Worm (Caenorhabditis elegans) whole organism, dauer: ENCODE measurements around the gene T13F2.4.

Experiments
- unc-62 ChIP-seq: sonication (generic microtip); optimal IDR thresholded peaks from 2 replicates; lab custom pipeline; 2017; ENCODE audit warnings: missing biosample characterization, missing genetic modification reagents, missing genetic modification characterization

Gene T13F2.4

DNA sequence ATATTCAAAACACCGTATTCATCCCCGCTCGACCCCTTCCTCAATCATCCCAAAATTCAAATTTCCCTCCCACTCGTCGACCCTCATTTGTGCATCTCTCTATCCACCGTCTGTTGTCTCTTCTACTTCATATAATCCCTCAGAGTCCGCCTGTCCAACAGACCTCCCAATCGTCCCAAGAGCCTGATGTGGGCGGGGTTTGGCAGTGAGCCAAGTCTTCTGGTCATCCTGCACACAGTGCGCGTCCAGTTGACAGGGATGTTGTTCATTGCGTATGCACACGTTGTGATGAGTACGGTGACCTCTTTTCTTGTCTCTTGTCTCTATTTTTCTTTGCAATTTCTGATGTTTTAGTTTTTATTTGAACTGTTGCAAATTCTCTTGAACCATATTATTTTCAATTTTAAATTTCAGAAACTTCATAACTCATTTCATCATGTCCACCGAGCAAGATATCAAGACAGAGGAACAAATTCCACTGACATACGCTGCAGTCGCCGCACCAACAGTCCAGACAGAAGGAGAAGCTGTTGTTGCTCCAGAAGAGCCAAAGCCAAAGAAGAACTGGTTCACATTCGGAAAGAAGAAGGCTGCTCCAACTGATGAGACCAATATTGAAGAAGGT is 17.4 kb upstream of the T13F2.4 start, which contains the start of gene cav-1:
TSS of gene cav-1 (plus strand) at position 415 of the 625 bp plus-strand sequence.
- no peak for TF ChIP-seq unc-62 (GFP tag; lab: Kevin White, UChicago)

ce11 chrIV:9773441-9773840 is 16.2 kb upstream of the T13F2.4 start:
- no peak for TF ChIP-seq unc-62 (GFP tag; lab: Kevin White, UChicago)

- no peak for TF ChIP-seq unc-62 (GFP tag; lab: Kevin White, UChicago)
Observed at ce11 chrIV:9777535-9777934, 12.1 kb upstream of the T13F2.4 start, which contains the start of gene sna-2. sna-2 (minus strand) TSS chrIV:9777634.

ce11 chrIV:9778016-9778415 is 11.6 kb upstream of the T13F2.4 start, which contains the start of gene T13F2.6:
T13F2.6 (plus strand) TSS chrIV:9778321.
- TF ChIP-seq unc-62 (GFP tag; lab: Kevin White, UChicago): no peak

DNA sequence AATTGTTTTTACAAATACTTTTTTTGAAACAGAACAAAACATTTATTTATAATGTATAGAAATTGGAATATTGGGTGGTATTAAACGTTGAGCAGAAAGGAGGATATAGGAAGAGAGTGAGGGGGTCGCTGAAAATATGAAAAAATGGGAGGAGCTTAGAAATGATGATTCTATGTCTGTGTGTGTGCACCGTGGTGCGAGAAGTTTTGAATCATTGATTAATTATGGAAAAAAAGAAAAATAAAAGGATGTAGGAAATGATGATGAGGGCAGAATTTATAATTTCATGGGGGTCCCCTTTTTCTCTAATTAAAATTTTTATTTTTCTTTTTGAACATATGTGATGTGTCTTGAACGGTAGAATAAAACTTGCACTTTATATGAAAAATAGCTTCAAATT is 4.9 kb upstream of the T13F2.4 start, which contains the start of gene sre-4:
TSS of gene sre-4 (minus strand) at position 101 of the 400 bp plus-strand sequence.
- no peak for TF ChIP-seq unc-62 (GFP tag; lab: Kevin White, UChicago)

DNA sequence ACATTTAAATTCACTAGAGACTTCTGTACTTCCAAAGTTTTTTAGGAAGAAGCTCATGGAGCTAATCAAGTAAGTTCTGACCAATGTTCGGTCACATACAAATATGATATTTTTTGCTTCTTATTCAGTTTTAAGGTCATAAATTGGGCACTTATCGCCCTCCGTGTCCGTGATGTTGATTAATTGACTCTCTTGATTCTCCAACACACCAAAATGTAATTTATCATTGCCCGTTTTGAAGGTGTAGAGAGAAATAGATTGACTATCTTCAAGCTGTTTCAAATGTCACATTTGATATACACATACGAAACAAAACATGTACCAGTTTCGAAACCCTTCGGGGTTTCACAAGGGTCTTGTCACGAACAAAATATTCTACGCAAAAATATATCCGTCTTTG is 1.1 kb downstream of the T13F2.4 start:
- TF ChIP-seq unc-62 (GFP tag; lab: Kevin White, UChicago): no peak

DNA sequence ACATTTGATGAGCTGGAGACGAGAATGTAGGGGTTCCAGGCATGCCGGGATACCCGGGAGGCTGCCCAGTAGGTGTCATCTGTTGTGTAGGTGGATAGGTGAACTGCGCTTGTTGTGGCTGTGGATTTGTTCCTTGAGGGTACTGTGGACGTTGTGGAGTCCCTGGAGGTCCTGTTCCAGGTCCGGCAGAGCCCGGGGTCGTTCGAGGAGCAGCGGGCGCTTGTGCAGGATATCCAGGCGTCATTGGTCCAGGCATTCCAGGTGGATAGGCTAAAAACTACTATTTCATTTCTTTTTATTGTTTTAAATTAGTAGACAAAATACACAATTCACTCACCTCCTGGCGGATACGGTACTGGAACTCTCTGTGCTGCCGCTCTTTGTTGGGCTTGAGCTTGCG is 5.7 kb downstream of the T13F2.4 start:
- no peak for TF ChIP-seq unc-62 (GFP tag; lab: Kevin White, UChicago)

DNA sequence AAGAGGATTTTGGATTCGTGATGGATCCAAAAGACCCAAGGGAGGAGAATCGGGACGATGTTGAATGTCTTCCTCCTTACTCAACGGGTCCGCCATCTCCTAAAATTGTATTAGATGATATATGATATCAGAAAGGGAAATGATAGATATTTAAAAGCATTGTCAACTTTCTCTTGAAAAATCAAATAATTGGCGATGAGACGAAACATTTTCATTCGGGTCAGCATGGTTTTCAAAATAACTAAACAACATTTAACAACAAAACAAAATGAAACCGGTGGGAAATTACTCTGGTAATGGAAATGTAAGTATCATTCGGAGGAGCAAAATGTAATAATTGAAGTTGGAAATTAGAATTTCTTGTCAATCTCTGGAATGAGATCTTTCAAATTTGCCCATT is 6.9 kb downstream of the T13F2.4 start, which contains the start of gene pis-1:
TSS of gene pis-1 (minus strand) at position 101 of the 400 bp plus-strand sequence.
- TF ChIP-seq unc-62 (GFP tag; lab: Kevin White, UChicago): no peak

ce11 chrIV:9797304-9798003 is 7.9 kb downstream of the T13F2.4 start, which contains the start of gene T13F2.2:
T13F2.2 (minus strand) TSS chrIV:9797354.
- TF ChIP-seq unc-62 (GFP tag; lab: Kevin White, UChicago): no peak

DNA sequence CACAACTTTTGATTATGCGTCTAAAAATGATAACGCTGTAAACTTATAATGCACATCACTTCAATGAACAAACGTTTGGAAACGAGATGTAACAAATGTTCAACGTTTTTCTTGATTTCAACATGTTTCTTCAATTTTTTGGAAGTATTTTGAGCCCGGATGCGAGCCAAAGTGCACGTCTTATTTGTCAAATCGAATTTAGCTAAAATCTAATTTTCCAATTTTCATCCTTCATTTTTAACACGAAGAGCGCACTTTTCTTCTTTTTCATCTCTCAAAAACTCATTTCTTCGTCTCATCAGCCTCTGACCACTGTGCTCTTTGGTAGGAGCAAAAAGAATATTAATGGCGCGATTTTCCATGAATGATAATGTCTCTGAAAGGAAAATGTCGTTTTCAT is 8.7 kb downstream of the T13F2.4 start:
- TF ChIP-seq unc-62 (GFP tag; lab: Kevin White, UChicago): no peak

DNA sequence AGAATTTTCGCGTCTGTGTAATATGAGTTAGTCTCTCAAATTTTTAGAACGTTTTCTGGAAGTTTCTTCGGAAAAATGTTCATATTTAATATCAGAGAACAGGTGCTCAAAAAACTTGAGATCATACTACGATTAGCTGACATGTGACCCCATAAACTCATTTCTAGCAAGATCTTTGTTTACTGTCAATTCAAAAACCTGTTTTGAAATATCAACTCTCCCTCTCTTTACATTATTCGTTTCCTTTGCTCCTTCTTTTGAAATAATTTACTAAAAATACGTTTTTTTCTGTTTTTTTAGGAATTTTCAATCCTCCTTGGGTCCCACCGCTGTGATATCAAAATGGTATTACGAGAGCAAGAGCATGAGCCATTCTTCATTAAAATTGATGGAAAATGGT is 9.5 kb downstream of the T13F2.4 start, which contains the start of gene fat-4:
TSS of gene fat-4 (plus strand) at position 301 of the 400 bp plus-strand sequence.
- no peak for TF ChIP-seq unc-62 (GFP tag; lab: Kevin White, UChicago)

DNA sequence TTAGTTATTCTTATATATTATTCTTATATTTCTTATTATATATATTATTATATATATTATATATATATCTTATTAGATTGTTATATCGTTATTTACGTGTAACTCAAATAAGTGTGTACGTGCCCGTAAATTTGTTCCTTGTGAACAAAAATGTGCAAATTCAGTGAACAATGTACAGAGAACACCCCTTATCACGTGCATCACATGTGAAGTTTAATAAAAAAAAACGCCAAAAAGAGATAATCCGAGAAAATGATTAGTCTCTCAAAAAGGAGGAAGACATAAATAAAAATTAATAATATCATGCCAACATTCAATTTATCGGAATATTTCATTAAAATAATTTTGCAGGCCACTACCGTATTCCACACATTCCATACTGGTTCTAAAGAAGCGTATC is 10.1 kb downstream of the T13F2.4 start:
- TF ChIP-seq unc-62 (GFP tag; lab: Kevin White, UChicago): no peak

ce11 chrIV:9801418-9801817 is 11.8 kb downstream of the T13F2.4 start:
- TF ChIP-seq unc-62 (GFP tag; lab: Kevin White, UChicago): no peak

ce11 chrIV:9802711-9803110 is 13.1 kb downstream of the T13F2.4 start, which contains the start of gene fat-3:
fat-3 (plus strand) TSS chrIV:9803023.
- TF ChIP-seq unc-62 (GFP tag; lab: Kevin White, UChicago): no peak

DNA sequence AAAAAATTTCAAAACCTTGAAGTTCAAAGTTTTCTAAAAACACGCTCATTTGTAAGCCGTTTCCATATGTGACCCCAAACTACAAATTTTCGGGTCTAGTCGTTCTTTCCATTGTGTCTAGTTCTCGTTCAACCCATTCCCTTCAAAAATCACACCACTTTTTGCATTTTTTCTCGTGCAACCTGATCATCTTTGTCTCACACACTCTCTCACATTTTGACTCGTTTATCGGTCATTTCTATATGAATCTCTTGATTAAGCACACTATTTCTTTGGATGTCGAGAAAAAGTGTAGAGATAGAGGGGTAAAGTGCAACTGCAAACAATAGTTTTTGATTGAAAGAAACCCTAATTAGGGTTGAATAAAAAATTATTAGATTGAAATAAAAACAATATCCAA is 13.9 kb downstream of the T13F2.4 start:
- TF ChIP-seq unc-62 (GFP tag; lab: Kevin White, UChicago): no peak

DNA sequence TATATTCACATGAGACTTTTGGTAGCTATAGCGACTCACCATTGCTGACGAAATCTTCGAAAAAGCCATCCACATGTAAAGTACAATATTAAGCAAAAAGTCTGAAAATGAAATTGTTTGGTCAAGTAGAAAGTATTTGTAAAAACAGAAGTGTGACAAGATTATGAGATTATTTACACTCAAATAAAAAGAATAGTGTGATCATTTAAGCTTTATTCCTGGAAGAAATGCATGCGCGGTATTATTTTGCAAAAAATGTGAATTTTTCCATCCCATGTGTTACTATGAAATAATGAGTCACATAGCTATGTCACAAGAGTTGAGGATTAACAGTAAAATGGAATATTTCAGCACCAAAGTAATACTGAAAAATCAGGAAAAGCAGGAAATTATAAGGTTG is 21.0 kb downstream of the T13F2.4 start, which contains the start of gene dct-15:
TSS of gene dct-15 (minus strand) at position 101 of the 400 bp plus-strand sequence.
- no peak for TF ChIP-seq unc-62 (GFP tag; lab: Kevin White, UChicago)
